Worm (Caenorhabditis elegans): ENCODE results near the gene F49H6.5.

ce11 chrV:17042263-17042662 is 19.2 kb downstream of the F49H6.5 start, which contains the start of gene hpo-33:
- TF ChIP-seq ztf-3 (GFP tag; optimal IDR thresholded peaks at IDR 0.05) (no peak), him-1 (tag; optimal IDR thresholded peaks at IDR 0.05) (no peak), C17E4.6 (GFP tag; IDR thresholded peaks at IDR 0.05) (no peak), egl-18 (GFP tag; IDR thresholded peaks at IDR 0.05) (no peak), Y67H2A.10 (GFP tag; conservative IDR thresholded peaks at IDR 0.05) (no peak), sea-2 (GFP tag; IDR thresholded peaks at IDR 0.05) (no peak), ceh-58 (GFP tag; IDR thresholded peaks at IDR 0.05) (no peak), hrde-1 (tag; optimal IDR thresholded peaks at IDR 0.05; ENCODE audit: borderline replicate concordance) (no peak), cebp-2 (GFP tag; IDR thresholded peaks at IDR 0.05) (no peak)

Data from whole organism, young adult.